Fruit fly (Drosophila melanogaster): Measurements from ENCODE around the gene Zip71B.
A peak's percentile ranks its signal among the peaks of the same experiment; 100 is the strongest.

The Zip71B gene

DNA sequence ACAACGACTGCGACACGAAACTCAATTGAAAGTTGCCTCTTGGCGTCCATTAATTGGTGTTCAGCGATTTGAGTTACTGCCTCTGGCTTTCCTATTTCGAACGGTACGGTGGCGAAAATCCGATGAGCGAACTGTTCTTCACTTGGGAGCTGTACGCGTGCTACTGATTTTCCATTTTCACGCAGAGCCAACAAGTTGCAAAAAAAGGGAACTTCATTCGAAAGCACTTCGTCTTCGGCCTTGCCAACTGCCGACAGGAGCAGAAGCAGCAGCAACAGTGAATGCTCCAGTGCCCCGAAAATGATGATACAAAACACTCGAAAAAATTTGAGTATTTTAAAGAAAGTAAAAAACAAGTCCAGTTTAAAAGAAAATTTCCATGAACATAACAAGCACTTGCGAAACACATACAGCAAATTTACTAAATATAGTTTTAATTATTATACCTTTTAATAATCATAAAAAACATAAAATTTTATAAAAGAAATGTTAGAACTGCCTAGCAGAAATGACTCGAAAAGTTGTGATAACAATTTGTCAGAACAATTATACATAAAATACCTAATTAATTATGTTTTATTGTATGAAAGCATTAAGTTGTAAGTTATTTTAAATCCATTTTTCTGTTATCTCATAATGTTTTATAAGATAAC is 42.1 kb downstream of the Zip71B start (continued):
- TF ChIP-seq CG2199 (GFP tag; IDR thresholded peaks at IDR 0.05) = no peak
- no peak for TF ChIP-seq CG42726 (GFP tag; IDR thresholded peaks at IDR 0.05; ENCODE audit: partially characterized antibody)
- no peak for TF ChIP-seq luna (GFP tag; optimal IDR thresholded peaks at IDR 0.05)
- no peak for TF ChIP-seq CG15073 (GFP tag; optimal IDR thresholded peaks at IDR 0.05)
- TF ChIP-seq pnt (GFP tag; optimal IDR thresholded peaks at IDR 0.05) = no peak
- TF ChIP-seq Optix (GFP tag; IDR thresholded peaks at IDR 0.05) = no peak
- TF ChIP-seq YL-1 (GFP tag; optimal IDR thresholded peaks at IDR 0.05) = no peak
- no peak for TF ChIP-seq CG4617 (GFP tag; optimal IDR thresholded peaks at IDR 0.05; ENCODE audit: borderline replicate concordance)
- no peak for TF ChIP-seq CG6175 (GFP tag; IDR thresholded peaks at IDR 0.05)
- TF ChIP-seq Jarid2 (GFP tag; optimal IDR thresholded peaks at IDR 0.05) = no peak
- TF ChIP-seq CG10321 (GFP tag; IDR thresholded peaks at IDR 0.05) = no peak
- no peak for TF ChIP-seq pho (GFP tag; optimal IDR thresholded peaks at IDR 0.05)
- no peak for TF ChIP-seq pros (GFP tag; optimal IDR thresholded peaks at IDR 0.05)
- no peak for TF ChIP-seq en (GFP tag; optimal IDR thresholded peaks at IDR 0.05)
- no peak for TF ChIP-seq gt (GFP tag; IDR thresholded peaks at IDR 0.05)
- TF ChIP-seq CG16813 (GFP tag; IDR thresholded peaks at IDR 0.05; ENCODE audit: partially characterized antibody) = no peak
- no peak for TF ChIP-seq kay (GFP tag; optimal IDR thresholded peaks at IDR 0.05)
- TF ChIP-seq E2f2 (GFP tag; IDR thresholded peaks at IDR 0.05) = no peak
- TF ChIP-seq CG16815 (GFP tag; optimal IDR thresholded peaks at IDR 0.05) = no peak
- no peak for TF ChIP-seq Ravus (GFP tag; IDR thresholded peaks at IDR 0.05)
- no peak for TF ChIP-seq CG10274 (GFP tag; optimal IDR thresholded peaks at IDR 0.05)
- TF ChIP-seq CG7271 (tag; optimal IDR thresholded peaks at IDR 0.05) = no peak
- no peak for TF ChIP-seq CG6683 (GFP tag; optimal IDR thresholded peaks at IDR 0.05)
- TF ChIP-seq gem (tag; optimal IDR thresholded peaks at IDR 0.05) = peak; percentile 68
- peak; percentile 38 for TF ChIP-seq Oli (tag; optimal IDR thresholded peaks at IDR 0.05)
- TF ChIP-seq C15 (GFP tag; IDR thresholded peaks at IDR 0.05) = no peak
- TF ChIP-seq Nf-YB (GFP tag; optimal IDR thresholded peaks at IDR 0.05) = peak; percentile 36
- TF ChIP-seq odd (GFP tag; optimal IDR thresholded peaks at IDR 0.05) = no peak
- no peak for TF ChIP-seq ap (GFP tag; IDR thresholded peaks at IDR 0.05)
- no peak for TF ChIP-seq kah (GFP tag; optimal IDR thresholded peaks at IDR 0.05)
- no peak for TF ChIP-seq Drgx (GFP tag; IDR thresholded peaks at IDR 0.05)
- TF ChIP-seq Max (GFP tag; optimal IDR thresholded peaks at IDR 0.05) = no peak
- no peak for TF ChIP-seq CG2129 (GFP tag; IDR thresholded peaks at IDR 0.05; ENCODE audit: partially characterized antibody)
- no peak for TF ChIP-seq lilli (GFP tag; optimal IDR thresholded peaks at IDR 0.05)
- TF ChIP-seq CG11456 (GFP tag; IDR thresholded peaks at IDR 0.05) = peak; percentile 32; the same call in 1 of the 3 replicates
- TF ChIP-seq bcd (GFP tag; optimal IDR thresholded peaks at IDR 0.05) = peak; percentile 49
- no peak for TF ChIP-seq bowl (GFP tag; IDR thresholded peaks at IDR 0.05)
- TF ChIP-seq B-H1 (GFP tag; IDR thresholded peaks at IDR 0.05) = no peak
- no peak for TF ChIP-seq tna (GFP tag; IDR thresholded peaks at IDR 0.05; ENCODE audit: partially characterized antibody)
- TF ChIP-seq sqz (GFP tag; optimal IDR thresholded peaks at IDR 0.05) = no peak
- TF ChIP-seq Hmx (GFP tag; optimal IDR thresholded peaks at IDR 0.05) = no peak
- no peak for TF ChIP-seq dm (GFP tag; optimal IDR thresholded peaks at IDR 0.05)
- peak; percentile 37 for TF ChIP-seq B-H2 (GFP tag; optimal IDR thresholded peaks at IDR 0.05)
- TF ChIP-seq phol (tag; optimal IDR thresholded peaks at IDR 0.05) = peak; percentile 40
- TF ChIP-seq Atf-2 (GFP tag; optimal IDR thresholded peaks at IDR 0.05) = no peak
- no peak for TF ChIP-seq CG7963 (GFP tag; IDR thresholded peaks at IDR 0.05; ENCODE audit: partially characterized antibody)
- no peak for TF ChIP-seq run (tag; optimal IDR thresholded peaks at IDR 0.05)
- no peak for TF ChIP-seq CG4282 (GFP tag; optimal IDR thresholded peaks at IDR 0.05)
- no peak for TF ChIP-seq Dip3 (GFP tag; optimal IDR thresholded peaks at IDR 0.05)
- TF ChIP-seq CG12299 (tag; optimal IDR thresholded peaks at IDR 0.05) = peak; percentile 24
- TF ChIP-seq chm (GFP tag; IDR thresholded peaks at IDR 0.05) = no peak
